Fruit fly (Drosophila melanogaster) whole organism: ENCODE measurements around the gene Catsup.
A peak's percentile ranks its signal among the peaks of the same experiment; 100 is the strongest.

Experiments
- CG8478 ChIP-seq: fragments of >200 bp; optimal IDR thresholded peaks from 2 replicates; lab custom pipeline; 2018; ENCODE audit warnings: inconsistent platforms
- Dll ChIP-seq: fragments of >200 bp; optimal IDR thresholded peaks from 2 replicates; lab custom pipeline; 2017
- EcR ChIP-seq, 2 experiments: fragments of >200 bp; optimal IDR thresholded peaks; 2 replicates each; lab custom pipeline; 2017; ENCODE audit warnings: missing biosample characterization in 2 of 2, missing genetic modification characterization in 2 of 2, missing genetic modification reagents in 2 of 2
- pan ChIP-seq: fragments of >200 bp; optimal IDR thresholded peaks from 2 replicates; lab custom pipeline; 2017
- psq ChIP-seq: fragments of >200 bp; optimal IDR thresholded peaks from 2 replicates; lab custom pipeline; 2017
- usp ChIP-seq: fragments of >200 bp; optimal IDR thresholded peaks from 2 replicates; lab custom pipeline; 2017; ENCODE audit warnings: missing biosample characterization, missing genetic modification characterization, mixed read lengths

Catsup gene

dm6 chr2L:19041590-19041989 lies at the start of gene Catsup:
TSS of gene Catsup (plus strand) at chr2L:19041862.
- TF ChIP-seq Dll (lab: Kevin White, UChicago) (no peak), usp (GFP tag; lab: Kevin White, UChicago) (no peak), EcR (GFP tag; optimal IDR thresholded peaks at IDR 0.05; lab: Kevin White, UChicago) (no peak), psq (no peak), CG8478 (lab: Kevin White, UChicago) (no peak), pan (lab: Kevin White, UChicago) (no peak)

- TF ChIP-seq psq (no peak), Dll (lab: Kevin White, UChicago) (no peak), pan (lab: Kevin White, UChicago) (no peak), EcR (GFP tag; optimal IDR thresholded peaks at IDR 0.05; lab: Kevin White, UChicago) (no peak), usp (GFP tag; lab: Kevin White, UChicago) (no peak), CG8478 (lab: Kevin White, UChicago) (no peak)
Observed at dm6 chr2L:18992196-18992595, 49.5 kb upstream of the Catsup start, which contains the start of gene CG46465. TSS of gene CG46465 (plus strand) at chr2L:18992496.

dm6 chr2L:18995660-18996417 lies 45.8 kb upstream of the Catsup start, which contains the start of gene CG10650:
TSS of gene CG10650 (minus strand) at chr2L:18995934.
- TF ChIP-seq EcR (GFP tag; optimal IDR thresholded peaks at IDR 0.05; lab: Kevin White, UChicago) (no peak), usp (GFP tag; lab: Kevin White, UChicago) (no peak), pan (lab: Kevin White, UChicago) (no peak), CG8478 (lab: Kevin White, UChicago) (no peak), psq (no peak), Dll (lab: Kevin White, UChicago) (no peak)

dm6 chr2L:18997148-18997547 lies 44.5 kb upstream of the Catsup start, which contains the start of gene CG31792:
TSS of gene CG31792 (plus strand) at chr2L:18997448.
- TF ChIP-seq pan (lab: Kevin White, UChicago) (no peak), CG8478 (lab: Kevin White, UChicago) (no peak)

- TF ChIP-seq CG8478 (lab: Kevin White, UChicago) (no peak), EcR (GFP tag; optimal IDR thresholded peaks at IDR 0.05; lab: Kevin White, UChicago) (no peak), usp (GFP tag; lab: Kevin White, UChicago) (no peak), pan (lab: Kevin White, UChicago) (no peak), psq (no peak), Dll (lab: Kevin White, UChicago) (no peak)
Observed at dm6 chr2L:19002468-19002867, 39.2 kb upstream of the Catsup start.

dm6 chr2L:19002959-19003371 lies 38.7 kb upstream of the Catsup start, which contains the start of gene CG31793:
TSS of gene CG31793 (plus strand) at chr2L:19003367.
- TF ChIP-seq pan (lab: Kevin White, UChicago) (no peak), Dll (lab: Kevin White, UChicago) (no peak), usp (GFP tag; lab: Kevin White, UChicago) (no peak), CG8478 (lab: Kevin White, UChicago) (no peak), psq (no peak), EcR (GFP tag; optimal IDR thresholded peaks at IDR 0.05; lab: Kevin White, UChicago) (no peak)

- TF ChIP-seq psq (no peak), pan (lab: Kevin White, UChicago) (no peak), EcR (GFP tag; optimal IDR thresholded peaks at IDR 0.05; lab: Kevin White, UChicago) (no peak), Dll (lab: Kevin White, UChicago) (no peak), usp (GFP tag; lab: Kevin White, UChicago) (no peak), CG8478 (lab: Kevin White, UChicago) (no peak)
Observed at dm6 chr2L:19009130-19009529, 32.5 kb upstream of the Catsup start, which contains the start of gene RpL30. TSS of gene RpL30 (minus strand) at chr2L:19009306.

dm6 chr2L:19010037-19010436 lies 31.6 kb upstream of the Catsup start:
- TF ChIP-seq Dll (lab: Kevin White, UChicago) (no peak), pan (lab: Kevin White, UChicago) (no peak), CG8478 (lab: Kevin White, UChicago) (no peak), usp (GFP tag; lab: Kevin White, UChicago) (no peak), psq (no peak), EcR (GFP tag; optimal IDR thresholded peaks at IDR 0.05; lab: Kevin White, UChicago) (no peak)

- no peak for TF ChIP-seq Dll (lab: Kevin White, UChicago)
- TF ChIP-seq usp (GFP tag; lab: Kevin White, UChicago) = no peak
- no peak for TF ChIP-seq CG8478 (lab: Kevin White, UChicago)
- TF ChIP-seq EcR (GFP tag; optimal IDR thresholded peaks at IDR 0.05; lab: Kevin White, UChicago) = no peak
- no peak for TF ChIP-seq psq
- no peak for TF ChIP-seq pan (lab: Kevin White, UChicago)
Observed at dm6 chr2L:19010566-19010965, 31.1 kb upstream of the Catsup start, which contains the start of gene robl37BC. TSS of gene robl37BC (plus strand) at chr2L:19010866.

dm6 chr2L:19011895-19012645 lies 29.6 kb upstream of the Catsup start:
- no peak for TF ChIP-seq usp (GFP tag; lab: Kevin White, UChicago)
- peak; percentile 62 for TF ChIP-seq pan (lab: Kevin White, UChicago)

dm6 chr2L:19012776-19013328 lies 28.8 kb upstream of the Catsup start:
- no peak for TF ChIP-seq CG8478 (lab: Kevin White, UChicago)
- no peak for TF ChIP-seq pan (lab: Kevin White, UChicago)
